Fruit fly (Drosophila melanogaster) whole organism, embryonic: ENCODE results near the gene rush.
A peak's percentile ranks its signal among the peaks of the same experiment; 100 is the strongest.

Experiments
- CG11456 ChIP-seq: fragments of 200-800 bp; sonication (Bioruptor generic); IDR thresholded peaks from 3 replicates; pipeline ENCODE4 v1.3.6; 2022; ENCODE audit warnings: missing biosample characterization, missing genetic modification characterization
- CG12104 ChIP-seq: fragments of 200-800 bp; sonication (Bioruptor generic); optimal IDR thresholded peaks from 3 replicates; lab custom pipeline; 2016; ENCODE audit warnings: missing biosample characterization, missing genetic modification characterization
- CG12769 ChIP-seq: fragments of 200-800 bp; sonication (Bioruptor generic); optimal IDR thresholded peaks from 2 replicates; lab custom pipeline; 2019; ENCODE audit warnings: missing biosample characterization, mild to moderate bottlenecking, missing genetic modification characterization, moderate library complexity
- CG15073 ChIP-seq: fragments of 200-800 bp; sonication (Bioruptor generic); optimal IDR thresholded peaks from 2 replicates; lab custom pipeline; 2016; ENCODE audit warnings: missing biosample characterization, missing genetic modification characterization
- CG16815 ChIP-seq: fragments of 200-800 bp; sonication (Bioruptor generic); optimal IDR thresholded peaks from 3 replicates; lab custom pipeline; 2017; ENCODE audit warnings: missing biosample characterization, mild to moderate bottlenecking, missing genetic modification characterization
- CG2199 ChIP-seq: fragments of 200-800 bp; sonication (Bioruptor generic); IDR thresholded peaks from 3 replicates; pipeline ENCODE4 v1.3.6; 2022; ENCODE audit warnings: missing biosample characterization, missing genetic modification characterization
- CG2712 ChIP-seq: fragments of 200-800 bp; optimal IDR thresholded peaks from 3 replicates; lab custom pipeline; 2019; ENCODE audit warnings: missing biosample characterization, mild to moderate bottlenecking, missing genetic modification characterization, moderate library complexity
- CG31441 ChIP-seq: fragments of 200-800 bp; sonication (Bioruptor generic); IDR thresholded peaks from 2 replicates; pipeline ENCODE4 v1.3.6; 2022; ENCODE audit warnings: missing biosample characterization, missing genetic modification characterization
- CG7839 ChIP-seq: fragments of 200-800 bp; sonication (Bioruptor generic); optimal IDR thresholded peaks from 3 replicates; lab custom pipeline; 2018; ENCODE audit warnings: missing biosample characterization, mild to moderate bottlenecking, missing genetic modification characterization, moderate library complexity
- CG9437 ChIP-seq: fragments of 200-800 bp; sonication (Bioruptor generic); optimal IDR thresholded peaks from 2 replicates; lab custom pipeline; 2018; ENCODE audit warnings: missing biosample characterization, mild to moderate bottlenecking, missing genetic modification characterization
- E2f1 ChIP-seq: fragments of 200-800 bp; sonication (Bioruptor generic); IDR thresholded peaks from 2 replicates; pipeline ENCODE4 v1.3.6; 2022; ENCODE audit warnings: missing biosample characterization, missing genetic modification characterization
- Gsc ChIP-seq: fragments of 200-800 bp; sonication (Bioruptor generic); IDR thresholded peaks from 2 replicates; pipeline ENCODE4 v1.3.6; 2022; ENCODE audit warnings: missing biosample characterization, missing genetic modification characterization
- Gug ChIP-seq: fragments of 200-800 bp; sonication (Bioruptor generic); IDR thresholded peaks from 4 replicates; pipeline ENCODE4 v1.3.6; 2022; ENCODE audit warnings: missing biosample characterization, missing genetic modification characterization
- H15 ChIP-seq: fragments of 200-800 bp; sonication (Bioruptor generic); IDR thresholded peaks from 3 replicates; pipeline ENCODE4 v1.3.6; 2022; ENCODE audit warnings: missing biosample characterization, missing genetic modification characterization
- H2.0 ChIP-seq: fragments of 200-800 bp; sonication (Bioruptor generic); IDR thresholded peaks from 2 replicates; pipeline ENCODE4 v1.3.6; 2022; ENCODE audit warnings: missing biosample characterization, missing genetic modification characterization
- HLH3B ChIP-seq: fragments of 200-800 bp; sonication (Bioruptor generic); IDR thresholded peaks from 2 replicates; pipeline ENCODE4 v1.3.6; 2022; ENCODE audit warnings: missing biosample characterization, missing genetic modification characterization
- Hr3 ChIP-seq: fragments of 200-800 bp; sonication (Bioruptor generic); optimal IDR thresholded peaks from 3 replicates; lab custom pipeline; 2016; ENCODE audit warnings: missing biosample characterization, missing genetic modification characterization
- Hsf ChIP-seq: fragments of 200-800 bp; sonication (Bioruptor generic); optimal IDR thresholded peaks from 3 replicates; lab custom pipeline; 2016; ENCODE audit warnings: missing biosample characterization, missing genetic modification characterization
- Mad ChIP-seq: fragments of 200-800 bp; sonication (Bioruptor generic); optimal IDR thresholded peaks from 2 replicates; lab custom pipeline; 2016; ENCODE audit warnings: missing biosample characterization, missing genetic modification characterization
- Meics ChIP-seq: fragments of 200-800 bp; sonication (Bioruptor generic); optimal IDR thresholded peaks from 2 replicates; lab custom pipeline; 2017; ENCODE audit warnings: missing biosample characterization, mild to moderate bottlenecking, missing genetic modification characterization
- Spps ChIP-seq: fragments of 200-800 bp; sonication (Bioruptor generic); optimal IDR thresholded peaks from 2 replicates; lab custom pipeline; 2018; ENCODE audit warnings: missing biosample characterization, mild to moderate bottlenecking, missing genetic modification characterization
- Tbp ChIP-seq: fragments of >200 bp; optimal IDR thresholded peaks from 2 replicates; lab custom pipeline; 2018; ENCODE audit warnings: missing biosample characterization, missing genetic modification characterization
- Vsx1 ChIP-seq: fragments of 200-800 bp; sonication (Bioruptor generic); optimal IDR thresholded peaks from 2 replicates; lab custom pipeline; 2017; ENCODE audit warnings: missing biosample characterization, mild to moderate bottlenecking, missing genetic modification characterization, missing genetic modification reagents
- Xbp1 ChIP-seq: fragments of 200-800 bp; sonication (Bioruptor generic); optimal IDR thresholded peaks from 3 replicates; lab custom pipeline; 2016; ENCODE audit warnings: missing biosample characterization, mild to moderate bottlenecking, missing genetic modification characterization
- al ChIP-seq: fragments of 200-800 bp; sonication (Bioruptor generic); IDR thresholded peaks from 2 replicates; pipeline ENCODE4 v1.3.6; 2022; ENCODE audit warnings: missing biosample characterization, missing genetic modification characterization
- ase ChIP-seq: fragments of 200-800 bp; sonication (Bioruptor generic); IDR thresholded peaks from 3 replicates; pipeline ENCODE4 v1.3.6; 2022; ENCODE audit warnings: missing biosample characterization, missing genetic modification characterization
- bbx ChIP-seq: fragments of 200-800 bp; sonication (Bioruptor generic); IDR thresholded peaks from 2 replicates; pipeline ENCODE4 v1.3.6; 2022; ENCODE audit warnings: missing biosample characterization, missing genetic modification characterization; ENCODE audit not compliant: partially characterized antibody
- bsh ChIP-seq, 2 experiments: fragments of 200-800 bp; sonication (Bioruptor generic); optimal IDR thresholded peaks; 2 replicates each; lab custom pipeline; 2017 to 2018; ENCODE audit warnings: mild to moderate bottlenecking in 2 of 2, missing biosample characterization in 2 of 2, missing genetic modification characterization in 2 of 2, moderate library complexity in 1 of 2
- caup ChIP-seq: fragments of 200-800 bp; sonication (Bioruptor generic); optimal IDR thresholded peaks from 3 replicates; lab custom pipeline; 2017; ENCODE audit warnings: missing biosample characterization, mild to moderate bottlenecking, missing genetic modification characterization, moderate library complexity; ENCODE audit not compliant: severe bottlenecking
- chif ChIP-seq, 2 experiments: fragments of 200-800 bp; sonication (Bioruptor generic); optimal IDR thresholded peaks; 3 replicates each; lab custom pipeline; 2016; ENCODE audit warnings: missing biosample characterization in 2 of 2, missing genetic modification characterization in 2 of 2
- eve ChIP-seq, 2 experiments: fragments of >200 bp; optimal IDR thresholded peaks; 2 replicates each; lab custom pipeline; 2017; ENCODE audit warnings: missing biosample characterization in 2 of 2, missing genetic modification characterization in 2 of 2
- gem ChIP-seq: fragments of 200-800 bp; sonication (Bioruptor generic); optimal IDR thresholded peaks from 2 replicates; lab custom pipeline; 2019; ENCODE audit warnings: missing biosample characterization, mild to moderate bottlenecking, missing genetic modification characterization, moderate library complexity
- hb ChIP-seq: fragments of 200-800 bp; sonication (Bioruptor generic); IDR thresholded peaks from 3 replicates; pipeline ENCODE4 v1.3.6; 2022; ENCODE audit warnings: missing biosample characterization, missing genetic modification characterization; ENCODE audit not compliant: partially characterized antibody
- hbn ChIP-seq: fragments of 200-800 bp; sonication (Bioruptor generic); IDR thresholded peaks from 2 replicates; pipeline ENCODE4 v1.3.6; 2022; ENCODE audit warnings: missing biosample characterization, missing genetic modification characterization; ENCODE audit not compliant: partially characterized antibody
- klu ChIP-seq: fragments of 200-800 bp; sonication (Bioruptor generic); IDR thresholded peaks from 2 replicates; pipeline ENCODE4 v1.3.6; 2022; ENCODE audit warnings: missing biosample characterization, missing genetic modification characterization
- nerfin-2 ChIP-seq: fragments of 200-800 bp; sonication (Bioruptor generic); IDR thresholded peaks from 2 replicates; pipeline ENCODE4 v1.3.6; 2022; ENCODE audit warnings: missing biosample characterization, missing genetic modification characterization; ENCODE audit not compliant: partially characterized antibody
- oc ChIP-seq: fragments of 200-800 bp; sonication (Bioruptor generic); optimal IDR thresholded peaks from 2 replicates; lab custom pipeline; 2018; ENCODE audit warnings: missing biosample characterization, mild to moderate bottlenecking, missing genetic modification characterization, moderate library complexity
- seq ChIP-seq: fragments of 200-800 bp; sonication (Bioruptor generic); IDR thresholded peaks from 2 replicates; pipeline ENCODE4 v1.3.6; 2022; ENCODE audit warnings: missing biosample characterization, missing genetic modification characterization
- sima ChIP-seq: fragments of 200-800 bp; sonication (Bioruptor generic); optimal IDR thresholded peaks from 2 replicates; lab custom pipeline; 2016; ENCODE audit warnings: missing biosample characterization, missing genetic modification characterization
- stwl ChIP-seq: fragments of 200-800 bp; sonication (Bioruptor generic); optimal IDR thresholded peaks from 3 replicates; lab custom pipeline; 2018; ENCODE audit warnings: missing biosample characterization, mild to moderate bottlenecking, missing genetic modification characterization, moderate library complexity
- tap ChIP-seq: fragments of 200-800 bp; optimal IDR thresholded peaks from 3 replicates; lab custom pipeline; 2019; ENCODE audit warnings: missing biosample characterization, mild to moderate bottlenecking, missing genetic modification characterization, moderate library complexity

The rush gene

DNA sequence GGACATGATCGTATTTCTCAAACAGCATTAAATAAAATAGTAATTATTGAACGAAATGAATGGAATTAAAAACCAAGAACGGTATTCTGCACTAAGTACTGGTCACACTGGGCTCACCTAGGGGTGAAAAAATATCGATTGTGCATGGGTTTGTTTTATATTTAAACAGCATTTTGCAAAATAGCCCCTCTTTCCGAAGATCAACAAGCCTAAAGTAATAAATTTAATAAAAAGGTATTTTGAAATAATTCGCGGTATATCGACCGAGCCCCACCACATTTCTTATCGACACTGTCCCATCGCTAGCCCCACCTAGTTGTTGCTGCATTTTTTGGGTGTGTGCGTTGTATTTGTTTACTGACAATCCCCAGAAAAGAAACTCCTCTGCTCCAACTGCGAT lies 7.8 kb upstream of the rush start, which contains the start of gene pck (continued):
- TF ChIP-seq Vsx1 (GFP tag; lab: Kevin White, UChicago) (no peak), hb (GFP tag; lab: Robert Waterston, UW) (no peak), eve (GFP tag; optimal IDR thresholded peaks at IDR 0.05; lab: Kevin White, UChicago) (no peak), stwl (tag; lab: Kevin White, UChicago) (peak; percentile 42), ase (GFP tag; lab: Robert Waterston, UW) (peak; percentile 60; the same call in 2 of the 3 replicates), HLH3B (GFP tag; lab: Robert Waterston, UW) (peak; percentile 35; the same call in 1 of the 2 replicates), Gug (GFP tag; lab: Robert Waterston, UW) (peak; percentile 61), tap (tag; lab: Kevin White, UChicago) (no peak), CG9437 (GFP tag; lab: Kevin White, UChicago) (peak; percentile 45), Meics (GFP tag; lab: Kevin White, UChicago) (peak; percentile 34), CG2199 (GFP tag; lab: Robert Waterston, UW) (peak; percentile 47; the same call in 1 of the 3 replicates), E2f1 (GFP tag; lab: Robert Waterston, UW) (peak; percentile 70), oc (tag; lab: Kevin White, UChicago) (no peak), bbx (GFP tag; lab: Robert Waterston, UW) (no peak), seq (GFP tag; lab: Robert Waterston, UW) (peak; percentile 67; the same call in 1 of the 2 replicates), Spps (tag; lab: Kevin White, UChicago) (peak; percentile 31), Xbp1 (GFP tag; lab: Kevin White, UChicago) (peak; percentile 69), gem (tag; lab: Kevin White, UChicago) (no peak), klu (GFP tag; lab: Robert Waterston, UW) (no peak), CG16815 (GFP tag; lab: Kevin White, UChicago) (peak; percentile 19), CG7839 (tag; lab: Kevin White, UChicago) (no peak), Tbp (GFP tag; lab: Kevin White, UChicago) (no peak), chif (GFP tag; optimal IDR thresholded peaks at IDR 0.05; lab: Kevin White, UChicago) (peak in 1 of 2 experiments; percentile 64), CG11456 (GFP tag; lab: Robert Waterston, UW) (no peak), sima (GFP tag; lab: Kevin White, UChicago) (no peak), H15 (peak; percentile 34; the same call in 1 of the 3 replicates), bsh (GFP tag; optimal IDR thresholded peaks at IDR 0.05; lab: Kevin White, UChicago) (peak in 1 of 2 experiments; percentile 76), CG12769 (tag; lab: Kevin White, UChicago) (no peak), CG15073 (GFP tag; lab: Kevin White, UChicago) (no peak), CG12104 (no peak), Hr3 (peak; percentile 63), hbn (GFP tag; lab: Robert Waterston, UW) (peak; percentile 41; the same call in 1 of the 2 replicates), H2.0 (GFP tag; lab: Robert Waterston, UW) (peak; percentile 69; the same call in 1 of the 2 replicates), CG2712 (peak; percentile 70), caup (GFP tag; lab: Kevin White, UChicago) (peak; percentile 51), nerfin-2 (0 out of 2 replicates have a peak, but pooled peaks have one; percentile 29), Mad (peak; percentile 38), al (peak; percentile 60), Gsc (no peak), CG31441 (GFP tag; lab: Robert Waterston, UW) (peak; percentile 51; the same call in 1 of the 2 replicates), Hsf (GFP tag; lab: Kevin White, UChicago) (peak; percentile 67)
- TF ChIP-seq, all 482 proteins: peak for 297
